Fruit fly (Drosophila melanogaster) whole organism, larva: ENCODE data around the gene CG13053.

Experiments
- noc ChIP-seq: fragments of 200-800 bp; sonication (Bioruptor generic); optimal IDR thresholded peaks from 3 replicates; lab custom pipeline; 2019; ENCODE audit warnings: missing biosample characterization, mild to moderate bottlenecking, missing genetic modification characterization, moderate library complexity

Gene CG13053

dm6 chr3L:16233850-16234494, 25.6 kb downstream of the CG13053 start:
- TF ChIP-seq noc (tag; lab: Kevin White, UChicago) = peak; percentile 10

dm6 chr3L:16232924-16233323, 26.6 kb downstream of the CG13053 start, which contains the start of gene Hsc20:
Gene Hsc20, plus strand, starts transcription at chr3L:16233127.
- TF ChIP-seq noc (tag; lab: Kevin White, UChicago) = no peak

DNA sequence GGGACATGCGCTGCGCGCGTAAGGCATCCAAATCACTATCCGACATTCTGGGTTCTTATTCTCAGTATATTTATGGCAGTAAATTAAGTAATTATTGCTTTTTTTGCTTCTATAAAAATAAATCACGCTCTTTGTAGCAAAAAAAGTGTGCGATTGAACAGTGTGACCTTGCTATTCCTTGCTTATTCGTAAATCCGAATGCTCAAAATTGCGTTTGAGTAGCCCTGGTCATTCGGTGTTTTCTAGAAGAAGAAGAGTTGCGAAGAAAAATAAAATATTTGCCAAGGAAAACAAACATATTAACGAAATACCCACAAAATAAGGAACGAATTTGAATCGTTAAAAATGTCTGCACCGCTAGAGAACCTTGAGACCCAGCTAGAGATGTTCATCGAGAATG, 27.7 kb downstream of the CG13053 start, which contains the start of the genes PDCD-5 and MED10:
Gene PDCD-5 (minus strand): TSS at position 182 of the 400 bp plus-strand sequence.
Gene MED10 (plus strand): TSS at position 228 of the 400 bp plus-strand sequence.
- no peak for TF ChIP-seq noc (tag; lab: Kevin White, UChicago)

- TF ChIP-seq noc (tag; lab: Kevin White, UChicago) = no peak
Observed at dm6 chr3L:16228659-16229205, 30.8 kb downstream of the CG13053 start, which contains the start of gene Tmx3. Gene Tmx3, plus strand, starts transcription at chr3L:16229100.

dm6 chr3L:16225175-16225574, 34.3 kb downstream of the CG13053 start:
- no peak for TF ChIP-seq noc (tag; lab: Kevin White, UChicago)

dm6 chr3L:16221800-16222199, 37.7 kb downstream of the CG13053 start:
- no peak for TF ChIP-seq noc (tag; lab: Kevin White, UChicago)

dm6 chr3L:16221278-16221677, 38.2 kb downstream of the CG13053 start:
- TF ChIP-seq noc (tag; lab: Kevin White, UChicago) = no peak

DNA sequence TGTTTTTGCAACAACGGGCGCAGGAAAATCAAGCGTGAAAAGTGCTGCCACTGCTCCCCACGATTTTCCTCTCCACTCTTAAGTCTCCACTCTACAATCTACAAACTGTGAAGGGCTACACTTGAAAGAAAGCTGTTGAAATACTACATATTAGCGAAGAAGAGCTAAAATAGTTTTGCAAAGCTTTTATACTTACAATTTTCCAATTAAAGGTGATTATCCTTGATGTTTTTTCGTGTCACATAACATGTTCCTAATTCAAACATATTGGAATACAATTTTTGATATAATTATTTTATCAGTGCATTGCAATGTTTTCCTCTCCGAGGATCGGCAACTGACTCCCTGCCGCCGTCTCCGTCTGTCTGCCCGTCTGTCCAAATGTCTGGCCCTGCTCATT, 41.6 kb downstream of the CG13053 start:
- no peak for TF ChIP-seq noc (tag; lab: Kevin White, UChicago)

DNA sequence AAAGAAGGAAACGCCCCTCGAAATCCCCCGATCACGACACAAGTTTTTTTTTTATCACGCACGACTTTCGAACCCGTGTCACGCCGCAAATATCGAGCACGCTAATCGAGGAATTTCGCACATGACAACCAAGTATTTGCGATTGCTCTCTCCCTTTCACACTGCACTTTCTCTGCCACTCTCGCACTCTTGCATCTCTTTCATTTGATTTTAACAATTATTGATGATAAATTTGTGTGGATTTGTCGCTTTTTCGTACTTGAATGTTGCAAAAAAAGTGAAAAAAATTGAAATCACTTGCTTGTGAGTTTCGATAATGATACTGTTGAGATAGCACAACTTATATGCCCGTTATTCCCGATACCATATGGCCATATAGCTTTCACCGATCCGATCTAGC, 42.3 kb downstream of the CG13053 start, which contains the start of gene CG13073:
Gene CG13073 (minus strand): TSS at position 101 of the 400 bp plus-strand sequence.
- TF ChIP-seq noc (tag; lab: Kevin White, UChicago) = no peak

- no peak for TF ChIP-seq noc (tag; lab: Kevin White, UChicago)
Observed at dm6 chr3L:16215816-16216215, 43.7 kb downstream of the CG13053 start.

dm6 chr3L:16215411-16215810, 44.1 kb downstream of the CG13053 start:
- no peak for TF ChIP-seq noc (tag; lab: Kevin White, UChicago)

DNA sequence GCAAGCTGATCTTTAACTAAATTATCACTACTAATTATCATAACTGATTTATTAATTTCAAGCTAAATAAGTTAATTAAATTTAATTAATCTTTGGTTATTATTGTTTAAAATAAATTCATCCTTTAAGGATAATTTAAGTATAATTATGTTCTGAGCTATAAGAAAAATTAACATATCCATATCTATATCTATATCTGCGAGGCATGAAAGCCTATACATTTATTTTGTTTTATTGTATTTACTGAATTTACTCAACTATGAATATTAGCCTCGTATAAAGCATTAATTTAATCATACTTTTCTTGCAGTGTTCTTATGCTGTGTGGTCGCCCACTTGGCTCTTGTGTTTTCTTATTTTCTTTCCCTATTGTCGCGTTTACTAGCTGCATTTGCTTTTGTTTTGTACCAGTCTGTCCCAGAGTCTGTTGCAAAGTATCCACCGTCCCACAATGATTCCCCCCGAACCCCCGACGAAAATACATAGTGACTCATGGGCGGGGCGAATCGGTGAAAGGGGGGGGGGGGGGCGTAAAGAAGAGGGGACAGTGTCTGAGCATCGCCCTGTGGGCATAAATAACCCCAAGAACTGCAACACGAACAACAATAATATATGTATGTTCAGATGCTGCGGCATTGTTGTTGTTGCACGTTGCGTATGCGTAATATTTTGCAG, 44.9 kb downstream of the CG13053 start:
- TF ChIP-seq noc (tag; lab: Kevin White, UChicago) = no peak

DNA sequence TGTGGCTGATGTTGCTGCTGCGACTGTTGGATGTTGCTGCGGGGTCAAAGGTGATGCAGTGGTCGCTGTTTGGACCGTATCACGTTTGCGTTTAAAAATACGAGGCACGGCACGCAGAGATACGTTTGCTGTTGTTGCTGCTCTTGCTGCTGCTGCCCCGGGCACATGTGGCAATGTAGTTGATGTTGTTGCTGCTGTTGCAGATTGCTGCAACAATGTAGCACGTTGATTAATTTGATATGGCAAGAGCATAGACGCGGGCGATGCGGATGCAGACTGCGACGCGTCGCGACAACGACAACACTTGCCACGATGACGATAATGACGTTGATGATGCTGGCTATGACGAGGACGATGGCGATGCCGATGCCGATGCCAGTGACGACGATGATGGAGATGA, 46.3 kb downstream of the CG13053 start:
- no peak for TF ChIP-seq noc (tag; lab: Kevin White, UChicago)

dm6 chr3L:16211936-16212287, 47.6 kb downstream of the CG13053 start:
- no peak for TF ChIP-seq noc (tag; lab: Kevin White, UChicago)

DNA sequence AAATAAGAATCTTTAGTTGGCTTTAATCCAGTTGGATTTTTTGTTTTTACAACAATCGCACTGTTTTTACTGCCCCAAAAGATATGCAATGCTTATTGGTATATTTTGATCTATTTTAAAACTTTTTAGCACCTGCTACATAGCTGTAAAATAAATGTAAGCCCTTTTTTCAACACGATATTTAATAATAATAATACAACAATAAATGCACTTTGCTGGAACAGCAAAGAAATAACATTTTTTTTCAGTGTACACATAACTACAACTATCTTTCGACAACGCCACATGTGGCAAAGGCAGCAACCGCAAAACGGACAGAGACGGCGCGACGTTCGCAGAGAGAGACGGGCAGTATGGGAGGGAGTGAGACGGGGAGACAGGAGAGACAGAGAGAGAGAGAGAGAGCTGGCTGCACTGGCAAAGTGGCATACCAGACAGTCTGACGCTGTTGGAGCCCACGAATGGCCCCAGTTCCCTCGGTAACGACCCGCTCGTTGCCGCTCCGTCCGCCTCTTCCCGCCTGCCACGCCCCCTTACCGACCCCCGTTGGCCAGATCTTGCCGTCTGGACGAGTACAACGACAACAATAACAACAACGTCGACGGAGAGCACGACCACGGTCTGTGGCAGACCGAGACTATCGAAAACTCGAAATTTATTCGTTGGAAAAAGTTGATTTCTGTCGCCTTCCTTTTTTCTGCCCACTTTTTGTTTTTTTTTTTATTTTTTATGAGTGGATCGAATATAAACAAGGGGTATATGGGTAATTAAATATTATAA, 48.2 kb downstream of the CG13053 start:
- no peak for TF ChIP-seq noc (tag; lab: Kevin White, UChicago)

DNA sequence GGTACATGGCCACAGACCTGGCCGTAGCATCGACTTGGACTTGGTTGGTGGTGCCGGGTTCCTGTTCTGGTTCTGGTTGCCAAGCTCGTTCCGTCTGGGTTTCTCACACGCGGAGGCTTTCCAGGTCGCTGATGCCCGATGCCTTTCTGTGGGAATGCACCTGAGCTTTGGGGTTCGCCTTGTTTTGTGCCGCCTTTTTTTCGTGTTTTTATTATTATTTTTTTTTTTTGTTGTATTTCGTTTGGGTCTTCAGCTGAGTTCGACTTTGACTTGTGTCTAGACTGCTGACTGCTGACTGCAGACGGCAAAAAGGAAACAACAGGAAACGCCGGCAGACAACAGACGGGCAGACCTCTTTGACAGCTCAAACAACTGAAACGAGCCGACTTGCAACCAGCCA, 49.9 kb downstream of the CG13053 start:
- TF ChIP-seq noc (tag; lab: Kevin White, UChicago) = no peak
